Fruit fly (Drosophila melanogaster): ENCODE measurements around the gene CG34178.

Gene CG34178

dm6 chr2L:4448582-4449016 lies 14.9 kb downstream of the CG34178 start, which contains the start of gene MFS18 (continued):
- TF ChIP-seq CG14965 (GFP tag; optimal IDR thresholded peaks at IDR 0.05; ENCODE audit: borderline replicate concordance) (no peak), HmgZ (tag; optimal IDR thresholded peaks at IDR 0.05) (peak; percentile 96), CG10209 (GFP tag; optimal IDR thresholded peaks at IDR 0.05) (peak; percentile 97), CG18599 (GFP tag; optimal IDR thresholded peaks at IDR 0.05) (peak; percentile 99), CG8944 (GFP tag; optimal IDR thresholded peaks at IDR 0.05) (peak; percentile 74), nau (GFP tag; optimal IDR thresholded peaks at IDR 0.05) (no peak), lov (optimal IDR thresholded peaks at IDR 0.05) (no peak), lov (GFP tag; IDR thresholded peaks at IDR 0.05) (peak; percentile 98), CG4617 (GFP tag; optimal IDR thresholded peaks at IDR 0.05; ENCODE audit: borderline replicate concordance) (peak; percentile 97), tup (GFP tag; optimal IDR thresholded peaks at IDR 0.05) (peak; percentile 89), CG1832 (GFP tag; optimal IDR thresholded peaks at IDR 0.05) (no peak), phol (tag; optimal IDR thresholded peaks at IDR 0.05) (peak; percentile 99), ttk (GFP tag; IDR thresholded peaks at IDR 0.05) (peak; percentile 99), HmgD (GFP tag; optimal IDR thresholded peaks at IDR 0.05) (peak; percentile 6), CG10543 (GFP tag; optimal IDR thresholded peaks at IDR 0.05) (peak; percentile 81), ash1 (GFP tag; optimal IDR thresholded peaks at IDR 0.05) (peak; percentile 90), ken (GFP tag; IDR thresholded peaks at IDR 0.05) (peak; percentile 98), chif (GFP tag; optimal IDR thresholded peaks at IDR 0.05) (peak; percentile 80 to 86), z (GFP tag; IDR thresholded peaks at IDR 0.05) (peak; percentile 77; the same call in 2 of the 3 replicates), CG8281 (tag; optimal IDR thresholded peaks at IDR 0.05) (peak; percentile 91), MESR4 (GFP tag; optimal IDR thresholded peaks at IDR 0.05) (peak; percentile 74), pum (GFP tag; optimal IDR thresholded peaks at IDR 0.05) (peak; percentile 80), bab2 (GFP tag; optimal IDR thresholded peaks at IDR 0.05) (peak; percentile 88), seq (GFP tag; IDR thresholded peaks at IDR 0.05) (peak; percentile 99), ab (GFP tag; optimal IDR thresholded peaks at IDR 0.05) (peak; percentile 54), scrt (GFP tag; optimal IDR thresholded peaks at IDR 0.05) (peak; percentile 96), Rfx (GFP tag; IDR thresholded peaks at IDR 0.05) (peak; percentile 98), Mrtf (GFP tag; IDR thresholded peaks at IDR 0.05) (peak; percentile 96), CG4328 (GFP tag; optimal IDR thresholded peaks at IDR 0.05) (peak; percentile 91), Oli (tag; optimal IDR thresholded peaks at IDR 0.05) (peak; percentile 95), mld (GFP tag; IDR thresholded peaks at IDR 0.05; ENCODE audit: partially characterized antibody) (peak; percentile 71; the same call in 1 of the 3 replicates), crol (GFP tag; IDR thresholded peaks at IDR 0.05) (peak; percentile 82), Stat92E (GFP tag; optimal IDR thresholded peaks at IDR 0.05) (peak in 1 of 3 experiments; percentile 96), ssp (GFP tag; IDR thresholded peaks at IDR 0.05) (peak; percentile 95), CG14050 (GFP tag; IDR thresholded peaks at IDR 0.05) (peak; percentile 98), maf-S (GFP tag; optimal IDR thresholded peaks at IDR 0.05) (peak; percentile 97), croc (GFP tag; conservative IDR thresholded peaks at IDR 0.05) (peak; percentile 98), al (GFP tag; IDR thresholded peaks at IDR 0.05) (peak; percentile 99), Taf1 (GFP tag; IDR thresholded peaks at IDR 0.05) (peak; percentile 96), HLH54F (GFP tag; optimal IDR thresholded peaks at IDR 0.05) (peak; percentile 88), CG8359 (GFP tag; optimal IDR thresholded peaks at IDR 0.05; ENCODE audit: borderline replicate concordance) (peak; percentile 94), CG16813 (GFP tag; IDR thresholded peaks at IDR 0.05; ENCODE audit: partially characterized antibody) (peak; percentile 59), esg (GFP tag; conservative IDR thresholded peaks at IDR 0.05) (peak; percentile 99), PHDP (tag; optimal IDR thresholded peaks at IDR 0.05) (peak; percentile 96), mam (GFP tag; optimal IDR thresholded peaks at IDR 0.05) (peak; percentile 97), CG7839 (tag; optimal IDR thresholded peaks at IDR 0.05) (peak; percentile 98), Ets65A (GFP tag) (peak; percentile 98), odd (GFP tag; optimal IDR thresholded peaks at IDR 0.05) (peak; percentile 85), CHES-1-like (GFP tag; optimal IDR thresholded peaks at IDR 0.05) (peak; percentile 73), fu2 (GFP tag; optimal IDR thresholded peaks at IDR 0.05) (peak; percentile 80)
